Fruit fly (Drosophila melanogaster) whole organism, pupa: Measurements from ENCODE around the gene Tsen34.

Experiments
- CG14655 ChIP-seq: fragments of 200-800 bp; sonication (Bioruptor generic); optimal IDR thresholded peaks from 3 replicates; lab custom pipeline; 2017; ENCODE audit warnings: mild to moderate bottlenecking, missing biosample characterization, missing genetic modification reagents, missing genetic modification characterization
- CG15710 ChIP-seq: fragments of 200-800 bp; sonication (Bioruptor generic); optimal IDR thresholded peaks from 2 replicates; lab custom pipeline; 2018; ENCODE audit warnings: missing biosample characterization, mild to moderate bottlenecking, missing genetic modification characterization, moderate library complexity
- CG17806 ChIP-seq: fragments of 200-800 bp; sonication (Bioruptor generic); optimal IDR thresholded peaks from 2 replicates; lab custom pipeline; 2018; ENCODE audit warnings: missing biosample characterization, mild to moderate bottlenecking, missing genetic modification characterization, moderate library complexity
- CG32121 ChIP-seq: fragments of 200-800 bp; sonication (Bioruptor generic); IDR thresholded peaks from 2 replicates; pipeline ENCODE4 v1.3.6; 2022; ENCODE audit warnings: missing biosample characterization, missing genetic modification characterization
- CG34367 ChIP-seq: fragments of 200-800 bp; sonication (Bioruptor generic); optimal IDR thresholded peaks from 2 replicates; lab custom pipeline; 2018; ENCODE audit warnings: missing biosample characterization, mild to moderate bottlenecking, missing genetic modification characterization
- fd96Ca ChIP-seq: fragments of 200-800 bp; sonication (Bioruptor generic); IDR thresholded peaks from 3 replicates; pipeline ENCODE4 v1.3.6; 2022; ENCODE audit warnings: missing biosample characterization, missing genetic modification characterization
- rn ChIP-seq: fragments of 200-800 bp; sonication (Bioruptor generic); IDR thresholded peaks from 2 replicates; pipeline ENCODE4 v1.3.6; 2022; ENCODE audit warnings: missing biosample characterization, missing genetic modification characterization

DNA sequence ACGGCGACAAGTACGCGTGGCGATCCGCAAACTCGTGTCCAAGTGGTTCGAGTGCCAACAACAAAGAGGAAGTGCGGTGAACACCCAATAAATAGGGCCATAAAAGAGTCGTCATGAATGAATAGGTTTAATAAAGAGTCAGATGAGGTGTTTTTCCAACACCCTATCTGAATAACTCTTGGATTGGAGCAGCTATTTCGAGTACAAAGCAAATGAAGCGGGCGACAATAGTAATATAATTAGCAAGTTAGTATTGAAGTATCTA lies 21.7 kb upstream of the Tsen34 start:
- TF ChIP-seq rn = no peak
- no peak for TF ChIP-seq fd96Ca (GFP tag; lab: Robert Waterston, UW)
- TF ChIP-seq CG14655 (GFP tag; lab: Kevin White, UChicago) = no peak
- no peak for TF ChIP-seq CG34367 (tag; lab: Kevin White, UChicago)
- TF ChIP-seq CG15710 (tag; lab: Kevin White, UChicago) = no peak
- TF ChIP-seq CG17806 (tag; lab: Kevin White, UChicago) = no peak
- TF ChIP-seq CG32121 = no peak
